Fruit fly (Drosophila melanogaster) whole organism, embryonic: ENCODE results near the gene Atg6.

Source experiments
- ATbp ChIP-seq: fragments of 200-800 bp; sonication (Bioruptor generic); optimal IDR thresholded peaks from 2 replicates; lab custom pipeline; 2017; ENCODE audit warnings: missing biosample characterization, mild to moderate bottlenecking, missing genetic modification characterization, missing genetic modification reagents
- Atf-2 ChIP-seq: fragments of 200-800 bp; sonication (Bioruptor generic); optimal IDR thresholded peaks from 2 replicates; lab custom pipeline; 2016; ENCODE audit warnings: missing biosample characterization, missing genetic modification characterization
- CG10147 ChIP-seq: fragments of 200-800 bp; sonication (Bioruptor generic); optimal IDR thresholded peaks from 2 replicates; lab custom pipeline; 2019; ENCODE audit warnings: missing biosample characterization, mild to moderate bottlenecking, missing genetic modification characterization, moderate library complexity
- CG10654 ChIP-seq: fragments of 200-800 bp; sonication (Bioruptor generic); optimal IDR thresholded peaks from 2 replicates; lab custom pipeline; 2016; ENCODE audit warnings: missing biosample characterization, missing genetic modification characterization
- CG11456 ChIP-seq: fragments of 200-800 bp; sonication (Bioruptor generic); IDR thresholded peaks from 3 replicates; pipeline ENCODE4 v1.3.6; 2022; ENCODE audit warnings: missing biosample characterization, missing genetic modification characterization
- CG13123 ChIP-seq: fragments of 200-800 bp; sonication (Bioruptor generic); optimal IDR thresholded peaks from 2 replicates; lab custom pipeline; 2016; ENCODE audit warnings: missing biosample characterization, missing genetic modification characterization
- CG18262 ChIP-seq: fragments of 200-800 bp; optimal IDR thresholded peaks from 3 replicates; lab custom pipeline; 2019; ENCODE audit warnings: missing biosample characterization, mild to moderate bottlenecking, missing genetic modification characterization, moderate library complexity
- CG2116 ChIP-seq: fragments of 200-800 bp; sonication (Bioruptor generic); optimal IDR thresholded peaks from 3 replicates; lab custom pipeline; 2018; ENCODE audit warnings: missing biosample characterization, mild to moderate bottlenecking, missing genetic modification characterization
- CG2129 ChIP-seq: fragments of 200-800 bp; sonication (Bioruptor generic); IDR thresholded peaks from 2 replicates; pipeline ENCODE4 v1.3.6; 2022; ENCODE audit warnings: missing biosample characterization, missing genetic modification characterization; ENCODE audit not compliant: partially characterized antibody
- CG2199 ChIP-seq: fragments of 200-800 bp; sonication (Bioruptor generic); IDR thresholded peaks from 3 replicates; pipeline ENCODE4 v1.3.6; 2022; ENCODE audit warnings: missing biosample characterization, missing genetic modification characterization
- CG32532 ChIP-seq: fragments of 200-800 bp; sonication (Bioruptor generic); IDR thresholded peaks from 2 replicates; pipeline ENCODE4 v1.3.6; 2022; ENCODE audit warnings: missing biosample characterization, missing genetic modification characterization
- CG32772 ChIP-seq: fragments of 200-800 bp; sonication (Bioruptor generic); IDR thresholded peaks from 2 replicates; pipeline ENCODE4 v1.3.6; 2022; ENCODE audit warnings: missing biosample characterization, missing genetic modification characterization
- CG4328 ChIP-seq: fragments of 200-800 bp; sonication (Bioruptor generic); optimal IDR thresholded peaks from 3 replicates; lab custom pipeline; 2017; ENCODE audit warnings: missing biosample characterization, missing genetic modification reagents, missing genetic modification characterization
- CG4360 ChIP-seq: fragments of 200-800 bp; sonication (Bioruptor generic); IDR thresholded peaks from 2 replicates; pipeline ENCODE4 v1.3.6; 2022; ENCODE audit warnings: missing biosample characterization, missing genetic modification characterization
- CG4404 ChIP-seq: fragments of 200-800 bp; sonication (Bioruptor generic); IDR thresholded peaks from 2 replicates; pipeline ENCODE4 v1.3.6; 2022; ENCODE audit warnings: missing biosample characterization, missing genetic modification characterization
- CG4617 ChIP-seq: fragments of 200-800 bp; sonication (Bioruptor generic); optimal IDR thresholded peaks from 3 replicates; lab custom pipeline; 2016; ENCODE audit warnings: missing biosample characterization, missing genetic modification characterization, borderline replicate concordance
- CG4730 ChIP-seq: fragments of 200-800 bp; sonication (Bioruptor generic); IDR thresholded peaks from 2 replicates; pipeline ENCODE4 v1.3.6; 2022; ENCODE audit warnings: missing biosample characterization, missing genetic modification characterization
- CG5953 ChIP-seq: fragments of 200-800 bp; sonication (Bioruptor generic); IDR thresholded peaks from 2 replicates; pipeline ENCODE4 v1.3.6; 2022; ENCODE audit warnings: missing biosample characterization, missing genetic modification characterization
- CG6254 ChIP-seq: fragments of 200-800 bp; sonication (Bioruptor generic); optimal IDR thresholded peaks from 3 replicates; lab custom pipeline; 2017; ENCODE audit warnings: mild to moderate bottlenecking, missing biosample characterization, missing genetic modification reagents, missing genetic modification characterization
- CG7271 ChIP-seq: fragments of 200-800 bp; sonication (Bioruptor generic); optimal IDR thresholded peaks from 2 replicates; lab custom pipeline; 2018; ENCODE audit warnings: missing biosample characterization, mild to moderate bottlenecking, missing genetic modification characterization, moderate library complexity
- CG7987 ChIP-seq: fragments of 200-800 bp; sonication (Bioruptor generic); optimal IDR thresholded peaks from 2 replicates; lab custom pipeline; 2018; ENCODE audit warnings: missing biosample characterization, mild to moderate bottlenecking, missing genetic modification characterization, moderate library complexity
- CG8359 ChIP-seq: fragments of 200-800 bp; sonication (Bioruptor generic); optimal IDR thresholded peaks from 2 replicates; lab custom pipeline; 2017; ENCODE audit warnings: missing biosample characterization, mild to moderate bottlenecking, missing genetic modification characterization, borderline replicate concordance
- CG8765 ChIP-seq: fragments of 200-800 bp; sonication (Bioruptor generic); IDR thresholded peaks from 2 replicates; pipeline ENCODE4 v1.3.6; 2022; ENCODE audit warnings: missing biosample characterization, missing genetic modification characterization
- CG9932 ChIP-seq: fragments of 200-800 bp; sonication (Bioruptor generic); IDR thresholded peaks from 2 replicates; pipeline ENCODE4 v1.3.6; 2022; ENCODE audit warnings: missing biosample characterization, missing genetic modification characterization
- Doc2 ChIP-seq: fragments of 200-800 bp; sonication (Bioruptor generic); IDR thresholded peaks from 2 replicates; pipeline ENCODE4 v1.3.6; 2022; ENCODE audit warnings: missing biosample characterization, missing genetic modification characterization
- Fer3 ChIP-seq: fragments of 200-800 bp; sonication (Bioruptor generic); optimal IDR thresholded peaks from 2 replicates; lab custom pipeline; 2018; ENCODE audit warnings: missing biosample characterization, mild to moderate bottlenecking, missing genetic modification characterization, moderate library complexity
- Gsc ChIP-seq: fragments of 200-800 bp; sonication (Bioruptor generic); IDR thresholded peaks from 2 replicates; pipeline ENCODE4 v1.3.6; 2022; ENCODE audit warnings: missing biosample characterization, missing genetic modification characterization
- HLH4C ChIP-seq: fragments of 200-800 bp; sonication (Bioruptor generic); IDR thresholded peaks from 3 replicates; pipeline ENCODE4 v1.3.6; 2022; ENCODE audit warnings: missing biosample characterization, missing genetic modification characterization; ENCODE audit not compliant: partially characterized antibody
- Hr51 ChIP-seq, 2 experiments: fragments of 200-800 bp; sonication (Bioruptor generic); optimal IDR thresholded peaks; 2 replicates in 1 of 2; 3 replicates in 1 of 2; lab custom pipeline; 2016 to 2018; ENCODE audit warnings: missing biosample characterization in 2 of 2, missing genetic modification characterization in 2 of 2, mild to moderate bottlenecking in 1 of 2, moderate library complexity in 1 of 2
- Jarid2 ChIP-seq: fragments of 200-800 bp; sonication (Bioruptor generic); optimal IDR thresholded peaks from 3 replicates; lab custom pipeline; 2017; ENCODE audit warnings: mild to moderate bottlenecking, missing biosample characterization, missing genetic modification reagents, missing genetic modification characterization
- Lim3 ChIP-seq: fragments of 200-800 bp; sonication (Bioruptor generic); IDR thresholded peaks from 2 replicates; pipeline ENCODE4 v1.3.6; 2022; ENCODE audit warnings: missing biosample characterization, missing genetic modification characterization
- Lpt ChIP-seq: fragments of >200 bp; optimal IDR thresholded peaks from 2 replicates; lab custom pipeline; 2018; ENCODE audit warnings: missing biosample characterization, missing genetic modification characterization
- NfI ChIP-seq: fragments of 200-800 bp; sonication (Bioruptor generic); optimal IDR thresholded peaks from 3 replicates; lab custom pipeline; 2018; ENCODE audit warnings: missing biosample characterization, mild to moderate bottlenecking, missing genetic modification characterization, moderate library complexity
- Poxn ChIP-seq: fragments of 200-800 bp; sonication (Bioruptor generic); IDR thresholded peaks from 2 replicates; pipeline ENCODE4 v1.3.6; 2022; ENCODE audit warnings: missing biosample characterization, missing genetic modification characterization
- Ptx1 ChIP-seq: fragments of 200-800 bp; sonication (Bioruptor generic); IDR thresholded peaks from 2 replicates; pipeline ENCODE4 v1.3.6; 2022; ENCODE audit warnings: missing biosample characterization, missing genetic modification characterization
- Spps ChIP-seq: fragments of 200-800 bp; sonication (Bioruptor generic); optimal IDR thresholded peaks from 2 replicates; lab custom pipeline; 2018; ENCODE audit warnings: missing biosample characterization, mild to moderate bottlenecking, missing genetic modification characterization
- Stat92E ChIP-seq, 3 experiments: fragments of >200 bp in 2 of 3; fragments of 200-800 bp in 1 of 3; sonication (Bioruptor generic) in 1 of 3; optimal IDR thresholded peaks; 2 replicates each; lab custom pipeline; 2017 to 2019; ENCODE audit warnings: missing biosample characterization in 3 of 3, missing genetic modification characterization in 3 of 3, mild to moderate bottlenecking in 1 of 3, moderate library complexity in 1 of 3
- Vsx1 ChIP-seq: fragments of 200-800 bp; sonication (Bioruptor generic); optimal IDR thresholded peaks from 2 replicates; lab custom pipeline; 2017; ENCODE audit warnings: missing biosample characterization, mild to moderate bottlenecking, missing genetic modification characterization, missing genetic modification reagents
- crol ChIP-seq: fragments of 200-800 bp; sonication (Bioruptor generic); IDR thresholded peaks from 2 replicates; pipeline ENCODE4 v1.3.6; 2022; ENCODE audit warnings: missing biosample characterization, missing genetic modification characterization
- dimm ChIP-seq: fragments of 200-800 bp; sonication (Bioruptor generic); IDR thresholded peaks from 2 replicates; pipeline ENCODE4 v1.3.6; 2022; ENCODE audit warnings: missing biosample characterization, missing genetic modification characterization
- dmrt11E ChIP-seq: fragments of 200-800 bp; sonication (Bioruptor generic); optimal IDR thresholded peaks from 3 replicates; lab custom pipeline; 2018; ENCODE audit warnings: missing biosample characterization, mild to moderate bottlenecking, missing genetic modification characterization, moderate library complexity
- eve ChIP-seq, 2 experiments: fragments of >200 bp; optimal IDR thresholded peaks; 2 replicates each; lab custom pipeline; 2017; ENCODE audit warnings: missing biosample characterization in 2 of 2, missing genetic modification characterization in 2 of 2
- gfzf ChIP-seq: fragments of 200-800 bp; sonication (Bioruptor generic); optimal IDR thresholded peaks from 2 replicates; lab custom pipeline; 2016; ENCODE audit warnings: missing biosample characterization, mild to moderate bottlenecking, missing genetic modification characterization, moderate library complexity
- gro ChIP-seq: fragments of 200-800 bp; sonication (Bioruptor generic); optimal IDR thresholded peaks from 2 replicates; lab custom pipeline; 2016; ENCODE audit warnings: missing biosample characterization, missing genetic modification characterization
- gsb ChIP-seq: fragments of 200-800 bp; sonication (Bioruptor generic); IDR thresholded peaks from 2 replicates; pipeline ENCODE4 v1.3.6; 2022; ENCODE audit warnings: missing biosample characterization, missing genetic modification characterization
- ken ChIP-seq: fragments of 200-800 bp; sonication (Bioruptor generic); IDR thresholded peaks from 3 replicates; pipeline ENCODE4 v1.3.6; 2022; ENCODE audit warnings: missing biosample characterization, missing genetic modification characterization
- pzg ChIP-seq: fragments of 200-800 bp; sonication (Bioruptor generic); optimal IDR thresholded peaks from 3 replicates; lab custom pipeline; 2018; ENCODE audit warnings: missing biosample characterization, mild to moderate bottlenecking, missing genetic modification characterization, moderate library complexity
- row ChIP-seq: fragments of 200-800 bp; sonication (Bioruptor generic); IDR thresholded peaks from 3 replicates; pipeline ENCODE4 v1.3.6; 2022; ENCODE audit warnings: missing biosample characterization, missing genetic modification characterization
- scrt ChIP-seq: fragments of 200-800 bp; sonication (Bioruptor generic); optimal IDR thresholded peaks from 2 replicates; lab custom pipeline; 2018; ENCODE audit warnings: missing biosample characterization, mild to moderate bottlenecking, missing genetic modification characterization, moderate library complexity
- seq ChIP-seq: fragments of 200-800 bp; sonication (Bioruptor generic); IDR thresholded peaks from 2 replicates; pipeline ENCODE4 v1.3.6; 2022; ENCODE audit warnings: missing biosample characterization, missing genetic modification characterization

Gene Atg6

dm6 chr3R:24010637-24011214 is 39.9 kb downstream of the Atg6 start (continued):
- TF ChIP-seq Doc2 (GFP tag; lab: Robert Waterston, UW) = 0 out of 2 replicates have a peak, but pooled peaks have one; percentile 18
- no peak for TF ChIP-seq Spps (tag; lab: Kevin White, UChicago)
- no peak for TF ChIP-seq Gsc (GFP tag; lab: Robert Waterston, UW)
- peak; percentile 4 for TF ChIP-seq dmrt11E (tag; lab: Kevin White, UChicago)
- no peak for TF ChIP-seq CG6254 (GFP tag; lab: Kevin White, UChicago)
- peak; percentile 82 for TF ChIP-seq scrt (GFP tag; lab: Kevin White, UChicago)
- TF ChIP-seq dimm (GFP tag; lab: Robert Waterston, UW) = no peak
- no peak for TF ChIP-seq Lpt
- TF ChIP-seq Atf-2 = no peak
- peak; percentile 85 for TF ChIP-seq row
- no peak for TF ChIP-seq CG4328 (GFP tag; lab: Kevin White, UChicago)
- peak; percentile 55 for TF ChIP-seq CG9932 (GFP tag; lab: Robert Waterston, UW)
- peak; percentile 62 for TF ChIP-seq Fer3 (tag; lab: Kevin White, UChicago)
- peak; percentile 58; the same call in 1 of the 3 replicates for TF ChIP-seq CG11456 (GFP tag; lab: Robert Waterston, UW)
- peak; percentile 56 for TF ChIP-seq CG4730 (GFP tag; lab: Robert Waterston, UW)
- no peak for TF ChIP-seq CG2116
- TF ChIP-seq seq = peak; percentile 79
- TF ChIP-seq CG32772 (GFP tag; lab: Robert Waterston, UW) = peak; percentile 60
- no peak for TF ChIP-seq CG4360 (GFP tag; lab: Robert Waterston, UW)
- peak; percentile 73 for TF ChIP-seq Ptx1 (GFP tag; lab: Robert Waterston, UW)
- peak in 1 of 2 experiments; percentile 73 for TF ChIP-seq Hr51 (GFP tag; optimal IDR thresholded peaks at IDR 0.05; lab: Kevin White, UChicago)
- TF ChIP-seq gfzf (GFP tag; lab: Kevin White, UChicago) = no peak
- TF ChIP-seq CG2129 (GFP tag; lab: Robert Waterston, UW) = no peak
- no peak for TF ChIP-seq HLH4C (GFP tag; lab: Robert Waterston, UW)
- TF ChIP-seq Jarid2 (GFP tag; lab: Kevin White, UChicago) = no peak
- peak; percentile 53 for TF ChIP-seq CG10147
- no peak for TF ChIP-seq CG8359 (GFP tag; lab: Kevin White, UChicago)
- TF ChIP-seq CG4404 (GFP tag; lab: Robert Waterston, UW) = peak; percentile 33
- TF ChIP-seq CG7987 = no peak
- TF ChIP-seq CG18262 (tag; lab: Kevin White, UChicago) = peak; percentile 45
- TF ChIP-seq CG8765 (GFP tag; lab: Robert Waterston, UW) = no peak
- peak; percentile 78; the same call in 1 of the 2 replicates for TF ChIP-seq CG32532
- TF ChIP-seq Poxn (GFP tag; lab: Robert Waterston, UW) = no peak
- peak; percentile 46 for TF ChIP-seq ATbp (GFP tag; lab: Kevin White, UChicago)
- TF ChIP-seq gsb (GFP tag; lab: Robert Waterston, UW) = peak; percentile 58
- no peak for TF ChIP-seq CG5953 (GFP tag; lab: Robert Waterston, UW)
- TF ChIP-seq ken (GFP tag; lab: Robert Waterston, UW) = peak; percentile 45; the same call in 1 of the 3 replicates
- no peak for TF ChIP-seq CG2199
- no peak for TF ChIP-seq CG4617 (GFP tag; lab: Kevin White, UChicago)
- no peak for TF ChIP-seq CG13123 (GFP tag; lab: Kevin White, UChicago)
- peak; percentile 49 for TF ChIP-seq NfI (GFP tag; lab: Kevin White, UChicago)
- TF ChIP-seq CG10654 (GFP tag; lab: Kevin White, UChicago) = no peak
- no peak for TF ChIP-seq Stat92E (GFP tag; optimal IDR thresholded peaks at IDR 0.05; lab: Kevin White, UChicago)
- TF ChIP-seq eve (GFP tag; optimal IDR thresholded peaks at IDR 0.05; lab: Kevin White, UChicago) = peak in 1 of 2 experiments; percentile 73
- TF ChIP-seq CG7271 (tag; lab: Kevin White, UChicago) = no peak
- TF ChIP-seq Lim3 = no peak
- peak; percentile 11 for TF ChIP-seq Vsx1 (GFP tag; lab: Kevin White, UChicago)
- TF ChIP-seq crol (GFP tag; lab: Robert Waterston, UW) = peak; percentile 66
- no peak for TF ChIP-seq pzg (GFP tag; lab: Kevin White, UChicago)
- TF ChIP-seq gro = no peak
